Fruit fly (Drosophila melanogaster) whole organism, embryonic: ENCODE data around the gene HP5.

Experiments used
- Ada2b ChIP-seq: fragments of 200-800 bp; sonication (Bioruptor generic); IDR thresholded peaks from 2 replicates; pipeline ENCODE4 v1.3.6; 2022; ENCODE audit warnings: missing biosample characterization, missing genetic modification characterization
- CG10274 ChIP-seq: fragments of 200-800 bp; sonication (Bioruptor generic); optimal IDR thresholded peaks from 3 replicates; lab custom pipeline; 2017; ENCODE audit warnings: missing biosample characterization, mild to moderate bottlenecking, missing genetic modification characterization
- CG11456 ChIP-seq: fragments of 200-800 bp; sonication (Bioruptor generic); IDR thresholded peaks from 3 replicates; pipeline ENCODE4 v1.3.6; 2022; ENCODE audit warnings: missing biosample characterization, missing genetic modification characterization
- CG12071 ChIP-seq: fragments of 200-800 bp; sonication (Bioruptor generic); optimal IDR thresholded peaks from 3 replicates; lab custom pipeline; 2018; ENCODE audit warnings: missing biosample characterization, mild to moderate bottlenecking, missing genetic modification characterization
- CG12155 ChIP-seq: fragments of 200-800 bp; sonication (Bioruptor generic); optimal IDR thresholded peaks from 3 replicates; lab custom pipeline; 2016; ENCODE audit warnings: missing biosample characterization, missing genetic modification characterization
- CG12236 ChIP-seq: fragments of 200-800 bp; sonication (Bioruptor generic); optimal IDR thresholded peaks from 2 replicates; lab custom pipeline; 2016; ENCODE audit warnings: missing biosample characterization, missing genetic modification characterization
- CG1233 ChIP-seq: fragments of 200-800 bp; sonication (Bioruptor generic); optimal IDR thresholded peaks from 4 replicates; lab custom pipeline; 2018; ENCODE audit warnings: missing biosample characterization, mild to moderate bottlenecking, missing genetic modification characterization
- CG12659 ChIP-seq: fragments of 200-800 bp; sonication (Bioruptor generic); optimal IDR thresholded peaks from 3 replicates; lab custom pipeline; 2017; ENCODE audit warnings: mild to moderate bottlenecking, missing biosample characterization, missing genetic modification reagents, missing genetic modification characterization
- CG14667 ChIP-seq: fragments of 200-800 bp; sonication (Bioruptor generic); IDR thresholded peaks from 2 replicates; pipeline ENCODE4 v1.3.6; 2022; ENCODE audit warnings: missing biosample characterization, missing genetic modification characterization
- CG15479 ChIP-seq: fragments of 200-800 bp; sonication (Bioruptor generic); optimal IDR thresholded peaks from 3 replicates; lab custom pipeline; 2019; ENCODE audit warnings: missing biosample characterization, mild to moderate bottlenecking, missing genetic modification characterization, moderate library complexity
- CG17802 ChIP-seq: fragments of 200-800 bp; sonication (Bioruptor generic); optimal IDR thresholded peaks from 2 replicates; lab custom pipeline; 2018; ENCODE audit warnings: missing biosample characterization, mild to moderate bottlenecking, missing genetic modification characterization, moderate library complexity
- CG18599 ChIP-seq: fragments of 200-800 bp; sonication (Bioruptor generic); optimal IDR thresholded peaks from 3 replicates; lab custom pipeline; 2017; ENCODE audit warnings: missing biosample characterization, missing genetic modification characterization, mild to moderate bottlenecking, moderate library complexity, missing genetic modification reagents
- CG3407 ChIP-seq: fragments of 200-800 bp; sonication (Bioruptor generic); optimal IDR thresholded peaks from 2 replicates; lab custom pipeline; 2018; ENCODE audit warnings: missing biosample characterization, mild to moderate bottlenecking, missing genetic modification characterization
- CG3838 ChIP-seq: fragments of 200-800 bp; sonication (Bioruptor generic); optimal IDR thresholded peaks from 3 replicates; lab custom pipeline; 2016; ENCODE audit warnings: missing biosample characterization, missing genetic modification characterization
- CG6854 ChIP-seq: fragments of 200-800 bp; sonication (Bioruptor generic); optimal IDR thresholded peaks from 3 replicates; lab custom pipeline; 2017; ENCODE audit warnings: missing biosample characterization, mild to moderate bottlenecking, missing genetic modification characterization
- CG9215 ChIP-seq: fragments of 200-800 bp; sonication (Bioruptor generic); IDR thresholded peaks from 2 replicates; pipeline ENCODE4 v1.3.6; 2022; ENCODE audit warnings: missing biosample characterization, missing genetic modification characterization
- Dad ChIP-seq: fragments of 200-800 bp; sonication (Bioruptor generic); optimal IDR thresholded peaks from 3 replicates; lab custom pipeline; 2016; ENCODE audit warnings: missing biosample characterization, missing genetic modification characterization
- Deaf1 ChIP-seq: fragments of 200-800 bp; optimal IDR thresholded peaks from 3 replicates; lab custom pipeline; 2019; ENCODE audit warnings: missing biosample characterization, mild to moderate bottlenecking, missing genetic modification characterization, moderate library complexity
- Dip3 ChIP-seq: fragments of 200-800 bp; sonication (Bioruptor generic); optimal IDR thresholded peaks from 3 replicates; lab custom pipeline; 2016; ENCODE audit warnings: missing biosample characterization, missing genetic modification characterization
- Hmr ChIP-seq: fragments of 200-800 bp; sonication (Bioruptor generic); optimal IDR thresholded peaks from 3 replicates; lab custom pipeline; 2017; ENCODE audit warnings: mild to moderate bottlenecking, missing biosample characterization, missing genetic modification reagents, missing genetic modification characterization
- Hr3 ChIP-seq: fragments of 200-800 bp; sonication (Bioruptor generic); optimal IDR thresholded peaks from 3 replicates; lab custom pipeline; 2016; ENCODE audit warnings: missing biosample characterization, missing genetic modification characterization
- Lhr ChIP-seq: fragments of 200-800 bp; sonication (Bioruptor generic); optimal IDR thresholded peaks from 3 replicates; lab custom pipeline; 2017; ENCODE audit warnings: mild to moderate bottlenecking, missing biosample characterization, missing genetic modification reagents, missing genetic modification characterization
- MESR4 ChIP-seq: fragments of 200-800 bp; sonication (Bioruptor generic); optimal IDR thresholded peaks from 2 replicates; lab custom pipeline; 2018; ENCODE audit warnings: missing biosample characterization, mild to moderate bottlenecking, missing genetic modification characterization, moderate library complexity
- Mrtf ChIP-seq: fragments of 200-800 bp; sonication (Bioruptor generic); IDR thresholded peaks from 3 replicates; pipeline ENCODE4 v1.3.6; 2022; ENCODE audit warnings: missing biosample characterization, missing genetic modification characterization
- Myb ChIP-seq: fragments of 200-800 bp; sonication (Bioruptor generic); optimal IDR thresholded peaks from 2 replicates; lab custom pipeline; 2016; ENCODE audit warnings: missing biosample characterization, missing genetic modification characterization
- Nf-YA ChIP-seq: fragments of 200-800 bp; sonication (Bioruptor generic); IDR thresholded peaks from 2 replicates; pipeline ENCODE4 v1.3.6; 2022; ENCODE audit warnings: missing biosample characterization, missing genetic modification characterization
- Oaz ChIP-seq: fragments of 200-800 bp; sonication (Bioruptor generic); IDR thresholded peaks from 2 replicates; pipeline ENCODE4 v1.3.6; 2022; ENCODE audit warnings: missing biosample characterization, missing genetic modification characterization
- Optix ChIP-seq: fragments of 200-800 bp; sonication (Bioruptor generic); IDR thresholded peaks from 3 replicates; pipeline ENCODE4 v1.3.6; 2022; ENCODE audit warnings: missing biosample characterization, missing genetic modification characterization
- Sin3A ChIP-seq: fragments of >200 bp; optimal IDR thresholded peaks from 2 replicates; lab custom pipeline; 2018
- Stat92E ChIP-seq, 3 experiments: fragments of >200 bp in 2 of 3; fragments of 200-800 bp in 1 of 3; sonication (Bioruptor generic) in 1 of 3; optimal IDR thresholded peaks; 2 replicates each; lab custom pipeline; 2017 to 2019; ENCODE audit warnings: missing biosample characterization in 3 of 3, missing genetic modification characterization in 3 of 3, mild to moderate bottlenecking in 1 of 3, moderate library complexity in 1 of 3
- bigmax ChIP-seq: fragments of 200-800 bp; sonication (Bioruptor generic); optimal IDR thresholded peaks from 2 replicates; lab custom pipeline; 2018; ENCODE audit warnings: missing biosample characterization, mild to moderate bottlenecking, missing genetic modification characterization
- bsh ChIP-seq, 2 experiments: fragments of 200-800 bp; sonication (Bioruptor generic); optimal IDR thresholded peaks; 2 replicates each; lab custom pipeline; 2017 to 2018; ENCODE audit warnings: mild to moderate bottlenecking in 2 of 2, missing biosample characterization in 2 of 2, missing genetic modification characterization in 2 of 2, moderate library complexity in 1 of 2
- crc ChIP-seq: fragments of 200-800 bp; sonication (Bioruptor generic); optimal IDR thresholded peaks from 2 replicates; lab custom pipeline; 2016; ENCODE audit warnings: missing biosample characterization, missing genetic modification characterization
- eve ChIP-seq, 2 experiments: fragments of >200 bp; optimal IDR thresholded peaks; 2 replicates each; lab custom pipeline; 2017; ENCODE audit warnings: missing biosample characterization in 2 of 2, missing genetic modification characterization in 2 of 2
- gem ChIP-seq: fragments of 200-800 bp; sonication (Bioruptor generic); optimal IDR thresholded peaks from 2 replicates; lab custom pipeline; 2019; ENCODE audit warnings: missing biosample characterization, mild to moderate bottlenecking, missing genetic modification characterization, moderate library complexity
- jing ChIP-seq: fragments of 200-800 bp; sonication (Bioruptor generic); optimal IDR thresholded peaks from 2 replicates; lab custom pipeline; 2018; ENCODE audit warnings: missing biosample characterization, mild to moderate bottlenecking, missing genetic modification characterization
- lbe ChIP-seq: fragments of 200-800 bp; sonication (Bioruptor generic); optimal IDR thresholded peaks from 2 replicates; lab custom pipeline; 2016; ENCODE audit warnings: missing biosample characterization, mild to moderate bottlenecking, missing genetic modification characterization
- lov ChIP-seq, 2 experiments: fragments of 200-800 bp in 1 of 2; fragments of >200 bp in 1 of 2; sonication (Bioruptor generic) in 1 of 2; IDR thresholded peaks in 1 of 2; optimal IDR thresholded peaks in 1 of 2; 2 replicates in 1 of 2; 3 replicates in 1 of 2; pipeline versions ENCODE4 v1.3.6 to Lab custom; 2017 to 2022; ENCODE audit warnings: missing biosample characterization in 1 of 2, missing genetic modification characterization in 1 of 2
- nerfin-1 ChIP-seq: fragments of 200-800 bp; sonication (Bioruptor generic); optimal IDR thresholded peaks from 3 replicates; lab custom pipeline; 2019; ENCODE audit warnings: missing biosample characterization, mild to moderate bottlenecking, missing genetic modification characterization, moderate library complexity
- onecut ChIP-seq: fragments of 200-800 bp; sonication (Bioruptor generic); IDR thresholded peaks from 2 replicates; pipeline ENCODE4 v1.3.6; 2022; ENCODE audit warnings: missing biosample characterization, missing genetic modification characterization
- p53 ChIP-seq: fragments of 200-800 bp; sonication (Bioruptor generic); optimal IDR thresholded peaks from 2 replicates; lab custom pipeline; 2016; ENCODE audit warnings: missing biosample characterization, missing genetic modification characterization
- pfk ChIP-seq: fragments of 200-800 bp; sonication (Bioruptor generic); optimal IDR thresholded peaks from 2 replicates; lab custom pipeline; 2018; ENCODE audit warnings: missing biosample characterization, mild to moderate bottlenecking, missing genetic modification characterization, moderate library complexity
- prd ChIP-seq, 3 experiments: fragments of >200 bp in 2 of 3; fragments of 200-800 bp in 1 of 3; sonication (Bioruptor generic) in 1 of 3; optimal IDR thresholded peaks in 2 of 3; IDR thresholded peaks in 1 of 3; 2 replicates in 2 of 3; 3 replicates in 1 of 3; pipeline versions ENCODE4 v1.3.6 to Lab custom; 2017 to 2022; ENCODE audit warnings: missing biosample characterization in 1 of 3, missing genetic modification characterization in 1 of 3
- pros ChIP-seq: fragments of 200-800 bp; sonication (Bioruptor generic); optimal IDR thresholded peaks from 3 replicates; lab custom pipeline; 2019; ENCODE audit warnings: missing biosample characterization, mild to moderate bottlenecking, missing genetic modification characterization, moderate library complexity
- row ChIP-seq: fragments of 200-800 bp; sonication (Bioruptor generic); IDR thresholded peaks from 3 replicates; pipeline ENCODE4 v1.3.6; 2022; ENCODE audit warnings: missing biosample characterization, missing genetic modification characterization
- run ChIP-seq: fragments of 200-800 bp; sonication (Bioruptor generic); optimal IDR thresholded peaks from 3 replicates; lab custom pipeline; 2018; ENCODE audit warnings: missing biosample characterization, mild to moderate bottlenecking, missing genetic modification characterization
- shn ChIP-seq: fragments of 200-800 bp; sonication (Bioruptor generic); optimal IDR thresholded peaks from 3 replicates; lab custom pipeline; 2016; ENCODE audit warnings: missing biosample characterization, missing genetic modification characterization
- sima ChIP-seq: fragments of 200-800 bp; sonication (Bioruptor generic); optimal IDR thresholded peaks from 2 replicates; lab custom pipeline; 2016; ENCODE audit warnings: missing biosample characterization, missing genetic modification characterization
- tx ChIP-seq: fragments of 200-800 bp; sonication (Bioruptor generic); optimal IDR thresholded peaks from 2 replicates; lab custom pipeline; 2016; ENCODE audit warnings: missing biosample characterization, missing genetic modification characterization

HP5 gene

DNA sequence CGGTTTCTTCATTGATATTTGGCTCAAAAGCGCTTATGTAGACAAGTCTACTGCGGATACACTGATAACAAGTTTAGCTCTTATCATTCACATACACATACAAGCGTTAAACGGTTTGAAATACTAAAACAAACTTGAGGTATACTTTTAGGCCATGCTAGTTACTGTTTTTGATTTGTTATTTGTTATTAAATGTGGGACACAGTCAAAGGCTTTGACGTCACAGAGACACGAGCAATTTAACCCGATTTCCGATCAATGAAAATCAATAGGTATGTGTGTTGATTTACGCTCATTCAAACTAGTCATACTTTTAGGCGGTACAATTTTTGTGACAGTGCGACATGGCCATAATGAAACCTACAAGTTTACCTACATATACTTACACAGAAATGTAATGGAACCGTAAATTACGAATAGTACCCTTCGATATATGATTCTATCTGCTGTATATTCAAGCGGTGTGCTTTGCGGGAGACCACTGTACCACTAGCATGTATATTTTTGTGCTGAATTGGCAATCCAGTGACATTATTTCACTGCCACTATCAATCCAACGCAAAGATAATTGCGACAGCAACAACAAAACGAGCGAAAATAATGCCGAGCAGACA lies 7.7 kb upstream of the HP5 start (continued):
- TF ChIP-seq crc (GFP tag; lab: Kevin White, UChicago) (peak; percentile 70), Dip3 (GFP tag; lab: Kevin White, UChicago) (peak; percentile 95), CG10274 (peak; percentile 67), Dad (peak; percentile 66), lov (optimal IDR thresholded peaks at IDR 0.05; lab: Kevin White, UChicago) (no peak), lov (GFP tag; IDR thresholded peaks at IDR 0.05; lab: Robert Waterston, UW) (0 out of 3 replicates have a peak, but pooled peaks have one; percentile 16), CG9215 (GFP tag; lab: Robert Waterston, UW) (peak; percentile 86), onecut (peak; percentile 59), pfk (GFP tag; lab: Kevin White, UChicago) (no peak), Myb (peak; percentile 76), CG12236 (GFP tag; lab: Kevin White, UChicago) (no peak), gem (tag; lab: Kevin White, UChicago) (peak; percentile 79), Lhr (GFP tag; lab: Kevin White, UChicago) (no peak), CG14667 (GFP tag; lab: Robert Waterston, UW) (peak; percentile 72), Optix (GFP tag; lab: Robert Waterston, UW) (0 out of 3 replicates have a peak, but pooled peaks have one; percentile 57), Hmr (GFP tag; lab: Kevin White, UChicago) (peak; percentile 87), CG12071 (GFP tag; lab: Kevin White, UChicago) (peak; percentile 79), nerfin-1 (no peak), CG15479 (no peak), lbe (GFP tag; lab: Kevin White, UChicago) (peak; percentile 47), CG18599 (GFP tag; lab: Kevin White, UChicago) (peak; percentile 91), Oaz (peak; percentile 67), p53 (no peak), shn (peak; percentile 63), CG12155 (GFP tag; lab: Kevin White, UChicago) (peak; percentile 85), tx (GFP tag; lab: Kevin White, UChicago) (peak; percentile 75), run (no peak), pros (GFP tag; lab: Kevin White, UChicago) (no peak), CG3838 (no peak), CG11456 (GFP tag; lab: Robert Waterston, UW) (peak; percentile 92), CG6854 (peak; percentile 74), Deaf1 (tag; lab: Kevin White, UChicago) (peak; percentile 92), sima (GFP tag; lab: Kevin White, UChicago) (no peak), Nf-YA (peak; percentile 43; the same call in 1 of the 2 replicates), CG12659 (GFP tag; lab: Kevin White, UChicago) (peak; percentile 84), eve (GFP tag; optimal IDR thresholded peaks at IDR 0.05; lab: Kevin White, UChicago) (no peak), jing (GFP tag; lab: Kevin White, UChicago) (peak; percentile 30), CG3407 (GFP tag; lab: Kevin White, UChicago) (no peak), Ada2b (peak; percentile 89), Stat92E (GFP tag; optimal IDR thresholded peaks at IDR 0.05; lab: Kevin White, UChicago) (no peak), row (peak; percentile 89), Sin3A (lab: Kevin White, UChicago) (no peak), MESR4 (GFP tag; lab: Kevin White, UChicago) (peak; percentile 4), prd (optimal IDR thresholded peaks at IDR 0.05; lab: Kevin White, UChicago) (no peak), prd (GFP tag; IDR thresholded peaks at IDR 0.05; lab: Robert Waterston, UW) (peak; percentile 85), bsh (GFP tag; optimal IDR thresholded peaks at IDR 0.05; lab: Kevin White, UChicago) (peak; percentile 15 to 17), Mrtf (GFP tag; lab: Robert Waterston, UW) (peak; percentile 77), CG1233 (GFP tag; lab: Kevin White, UChicago) (peak; percentile 63), Hr3 (peak; percentile 41), bigmax (GFP tag; lab: Kevin White, UChicago) (no peak), CG17802 (no peak)
